Fruit fly (Drosophila melanogaster) whole organism, embryonic: ENCODE data around the gene CG43251.

Experiments
- Antp ChIP-seq: fragments of 200-800 bp; sonication (Bioruptor generic); optimal IDR thresholded peaks from 3 replicates; lab custom pipeline; 2016; ENCODE audit warnings: missing biosample characterization, missing genetic modification characterization
- B-H2 ChIP-seq: fragments of 200-800 bp; sonication (Bioruptor generic); optimal IDR thresholded peaks from 2 replicates; lab custom pipeline; 2018; ENCODE audit warnings: missing biosample characterization, mild to moderate bottlenecking, missing genetic modification characterization
- CG10147 ChIP-seq: fragments of 200-800 bp; sonication (Bioruptor generic); optimal IDR thresholded peaks from 2 replicates; lab custom pipeline; 2019; ENCODE audit warnings: missing biosample characterization, mild to moderate bottlenecking, missing genetic modification characterization, moderate library complexity
- CG1024 ChIP-seq: fragments of 200-800 bp; sonication (Bioruptor generic); IDR thresholded peaks from 2 replicates; pipeline ENCODE4 v1.3.6; 2022; ENCODE audit warnings: missing biosample characterization, missing genetic modification characterization
- CG10274 ChIP-seq: fragments of 200-800 bp; sonication (Bioruptor generic); optimal IDR thresholded peaks from 3 replicates; lab custom pipeline; 2017; ENCODE audit warnings: missing biosample characterization, mild to moderate bottlenecking, missing genetic modification characterization
- CG10462 ChIP-seq: fragments of 200-800 bp; sonication (Bioruptor generic); optimal IDR thresholded peaks from 2 replicates; lab custom pipeline; 2016; ENCODE audit warnings: missing biosample characterization, missing genetic modification characterization
- CG11247 ChIP-seq: fragments of 200-800 bp; sonication (Bioruptor generic); IDR thresholded peaks from 2 replicates; pipeline ENCODE4 v1.3.6; 2022; ENCODE audit warnings: missing biosample characterization, missing genetic modification characterization
- CG12155 ChIP-seq: fragments of 200-800 bp; sonication (Bioruptor generic); optimal IDR thresholded peaks from 3 replicates; lab custom pipeline; 2016; ENCODE audit warnings: missing biosample characterization, missing genetic modification characterization
- CG12219 ChIP-seq: fragments of 200-800 bp; sonication (Bioruptor generic); optimal IDR thresholded peaks from 3 replicates; lab custom pipeline; 2018; ENCODE audit warnings: missing biosample characterization, mild to moderate bottlenecking, missing genetic modification characterization
- CG12744 ChIP-seq: fragments of 200-800 bp; sonication (Bioruptor generic); optimal IDR thresholded peaks from 2 replicates; lab custom pipeline; 2016; ENCODE audit warnings: missing biosample characterization, missing genetic modification characterization
- CG13624 ChIP-seq: fragments of 200-800 bp; sonication (Bioruptor generic); optimal IDR thresholded peaks from 2 replicates; lab custom pipeline; 2016; ENCODE audit warnings: missing biosample characterization, missing genetic modification characterization
- CG14441 ChIP-seq: fragments of 200-800 bp; sonication (Bioruptor generic); IDR thresholded peaks from 2 replicates; pipeline ENCODE4 v1.3.6; 2022; ENCODE audit warnings: missing biosample characterization, missing genetic modification characterization
- CG15073 ChIP-seq: fragments of 200-800 bp; sonication (Bioruptor generic); optimal IDR thresholded peaks from 2 replicates; lab custom pipeline; 2016; ENCODE audit warnings: missing biosample characterization, missing genetic modification characterization
- CG16779 ChIP-seq: fragments of 200-800 bp; sonication (Bioruptor generic); IDR thresholded peaks from 2 replicates; pipeline ENCODE4 v1.3.6; 2022; ENCODE audit warnings: missing biosample characterization, missing genetic modification characterization
- CG1832 ChIP-seq: fragments of 200-800 bp; sonication (Bioruptor generic); optimal IDR thresholded peaks from 2 replicates; lab custom pipeline; 2017; ENCODE audit warnings: missing biosample characterization, mild to moderate bottlenecking, missing genetic modification characterization, inconsistent platforms
- CG2889 ChIP-seq: fragments of 200-800 bp; sonication (Bioruptor generic); IDR thresholded peaks from 3 replicates; pipeline ENCODE4 v1.3.6; 2022; ENCODE audit warnings: missing biosample characterization, missing genetic modification characterization
- CG31388 ChIP-seq: fragments of 200-800 bp; sonication (Bioruptor generic); optimal IDR thresholded peaks from 2 replicates; lab custom pipeline; 2016; ENCODE audit warnings: missing biosample characterization, missing genetic modification characterization
- CG32767 ChIP-seq: fragments of 200-800 bp; sonication (Bioruptor generic); IDR thresholded peaks from 2 replicates; pipeline ENCODE4 v1.3.6; 2022; ENCODE audit warnings: missing biosample characterization, missing genetic modification characterization
- CG3726 ChIP-seq: fragments of 200-800 bp; sonication (Bioruptor generic); IDR thresholded peaks from 3 replicates; pipeline ENCODE4, ENCODE4 v1.3.6; 2022; ENCODE audit warnings: missing biosample characterization, missing genetic modification characterization
- CG43689 ChIP-seq: fragments of 200-800 bp; sonication (Bioruptor generic); IDR thresholded peaks from 2 replicates; pipeline ENCODE4 v1.3.6; 2022; ENCODE audit warnings: missing biosample characterization, missing genetic modification characterization
- CG4404 ChIP-seq: fragments of 200-800 bp; sonication (Bioruptor generic); IDR thresholded peaks from 2 replicates; pipeline ENCODE4 v1.3.6; 2022; ENCODE audit warnings: missing biosample characterization, missing genetic modification characterization
- CG6813 ChIP-seq: fragments of 200-800 bp; sonication (Bioruptor generic); optimal IDR thresholded peaks from 2 replicates; lab custom pipeline; 2017; ENCODE audit warnings: missing biosample characterization, missing genetic modification characterization, mild to moderate bottlenecking, moderate library complexity, missing genetic modification reagents
- CG8089 ChIP-seq: fragments of 200-800 bp; sonication (Bioruptor generic); optimal IDR thresholded peaks from 3 replicates; lab custom pipeline; 2016; ENCODE audit warnings: missing biosample characterization, missing genetic modification characterization
- CG9797 ChIP-seq: fragments of 200-800 bp; sonication (Bioruptor generic); optimal IDR thresholded peaks from 3 replicates; lab custom pipeline; 2018; ENCODE audit warnings: missing biosample characterization, mild to moderate bottlenecking, missing genetic modification characterization
- Dfd ChIP-seq, 2 experiments: fragments of >200 bp; optimal IDR thresholded peaks; 2 replicates each; lab custom pipeline; 2017; ENCODE audit warnings: missing biosample characterization in 2 of 2, missing genetic modification characterization in 2 of 2
- GATAe ChIP-seq: fragments of 200-800 bp; sonication (Bioruptor generic); conservative IDR thresholded peaks from 2 replicates; pipeline ENCODE4 v1.3.6; 2022; ENCODE audit warnings: missing biosample characterization, missing genetic modification characterization
- Gsc ChIP-seq: fragments of 200-800 bp; sonication (Bioruptor generic); IDR thresholded peaks from 2 replicates; pipeline ENCODE4 v1.3.6; 2022; ENCODE audit warnings: missing biosample characterization, missing genetic modification characterization
- Hr3 ChIP-seq: fragments of 200-800 bp; sonication (Bioruptor generic); optimal IDR thresholded peaks from 3 replicates; lab custom pipeline; 2016; ENCODE audit warnings: missing biosample characterization, missing genetic modification characterization
- Lim3 ChIP-seq: fragments of 200-800 bp; sonication (Bioruptor generic); IDR thresholded peaks from 2 replicates; pipeline ENCODE4 v1.3.6; 2022; ENCODE audit warnings: missing biosample characterization, missing genetic modification characterization
- MBD-R2 ChIP-seq: fragments of 200-800 bp; sonication (Bioruptor generic); IDR thresholded peaks from 2 replicates; pipeline ENCODE4 v1.3.6; 2022; ENCODE audit warnings: missing biosample characterization, missing genetic modification characterization
- Max ChIP-seq: fragments of 200-800 bp; sonication (Bioruptor generic); optimal IDR thresholded peaks from 2 replicates; lab custom pipeline; 2016; ENCODE audit warnings: missing biosample characterization, mild to moderate bottlenecking, missing genetic modification characterization
- Six4 ChIP-seq: fragments of 200-800 bp; sonication (Bioruptor generic); optimal IDR thresholded peaks from 2 replicates; lab custom pipeline; 2016; ENCODE audit warnings: missing biosample characterization, missing genetic modification characterization
- Sry-δ ChIP-seq: fragments of 200-800 bp; sonication (Bioruptor generic); optimal IDR thresholded peaks from 2 replicates; lab custom pipeline; 2016; ENCODE audit warnings: missing biosample characterization, missing genetic modification characterization
- Ssrp ChIP-seq: fragments of 200-800 bp; sonication (Bioruptor generic); optimal IDR thresholded peaks from 2 replicates; lab custom pipeline; 2018; ENCODE audit warnings: missing biosample characterization, mild to moderate bottlenecking, missing genetic modification characterization, moderate library complexity
- Stat92E ChIP-seq, 3 experiments: fragments of >200 bp in 2 of 3; fragments of 200-800 bp in 1 of 3; sonication (Bioruptor generic) in 1 of 3; optimal IDR thresholded peaks; 2 replicates each; lab custom pipeline; 2017 to 2019; ENCODE audit warnings: missing biosample characterization in 3 of 3, missing genetic modification characterization in 3 of 3, mild to moderate bottlenecking in 1 of 3, moderate library complexity in 1 of 3
- crc ChIP-seq: fragments of 200-800 bp; sonication (Bioruptor generic); optimal IDR thresholded peaks from 2 replicates; lab custom pipeline; 2016; ENCODE audit warnings: missing biosample characterization, missing genetic modification characterization
- crol ChIP-seq: fragments of 200-800 bp; sonication (Bioruptor generic); IDR thresholded peaks from 2 replicates; pipeline ENCODE4 v1.3.6; 2022; ENCODE audit warnings: missing biosample characterization, missing genetic modification characterization
- dimm ChIP-seq: fragments of 200-800 bp; sonication (Bioruptor generic); IDR thresholded peaks from 2 replicates; pipeline ENCODE4 v1.3.6; 2022; ENCODE audit warnings: missing biosample characterization, missing genetic modification characterization
- esg ChIP-seq: fragments of 200-800 bp; sonication (Bioruptor generic); conservative IDR thresholded peaks from 2 replicates; pipeline ENCODE4 v1.3.6; 2022; ENCODE audit warnings: missing biosample characterization, missing genetic modification characterization
- eyg ChIP-seq: fragments of 200-800 bp; sonication (Bioruptor generic); optimal IDR thresholded peaks from 3 replicates; lab custom pipeline; 2016; ENCODE audit warnings: missing biosample characterization, missing genetic modification characterization
- fd102C ChIP-seq: fragments of 200-800 bp; sonication (Bioruptor generic); optimal IDR thresholded peaks from 2 replicates; lab custom pipeline; 2018; ENCODE audit warnings: missing biosample characterization, mild to moderate bottlenecking, missing genetic modification characterization, moderate library complexity
- fd3F ChIP-seq: fragments of 200-800 bp; sonication (Bioruptor generic); optimal IDR thresholded peaks from 2 replicates; lab custom pipeline; 2018; ENCODE audit warnings: missing biosample characterization, mild to moderate bottlenecking, missing genetic modification characterization, moderate library complexity
- fu2 ChIP-seq: fragments of 200-800 bp; sonication (Bioruptor generic); optimal IDR thresholded peaks from 2 replicates; lab custom pipeline; 2016; ENCODE audit warnings: missing biosample characterization, missing genetic modification characterization
- jigr1 ChIP-seq: fragments of 200-800 bp; sonication (Bioruptor generic); IDR thresholded peaks from 3 replicates; pipeline ENCODE4 v1.3.6; 2022; ENCODE audit warnings: missing biosample characterization, missing genetic modification characterization
- lola ChIP-seq, 3 experiments: fragments of >200 bp in 2 of 3; fragments of 200-800 bp in 1 of 3; sonication (Bioruptor generic) in 1 of 3; optimal IDR thresholded peaks; 2 replicates each; lab custom pipeline; 2017 to 2019; ENCODE audit warnings: missing biosample characterization in 3 of 3, missing genetic modification characterization in 3 of 3, mild to moderate bottlenecking in 1 of 3, moderate library complexity in 1 of 3
- luna ChIP-seq: fragments of 200-800 bp; sonication (Bioruptor generic); optimal IDR thresholded peaks from 2 replicates; lab custom pipeline; 2016; ENCODE audit warnings: missing biosample characterization, missing genetic modification characterization
- slou ChIP-seq: fragments of 200-800 bp; sonication (Bioruptor generic); optimal IDR thresholded peaks from 3 replicates; lab custom pipeline; 2016; ENCODE audit warnings: missing biosample characterization, missing genetic modification characterization
- sna ChIP-seq: fragments of 200-800 bp; sonication (Bioruptor generic); IDR thresholded peaks from 2 replicates; pipeline ENCODE4 v1.3.6; 2022; ENCODE audit warnings: missing biosample characterization, missing genetic modification characterization; ENCODE audit not compliant: partially characterized antibody
- vnd ChIP-seq: fragments of 200-800 bp; sonication (Bioruptor generic); IDR thresholded peaks from 3 replicates; pipeline ENCODE4 v1.3.6; 2022; ENCODE audit warnings: missing biosample characterization, missing genetic modification characterization; ENCODE audit not compliant: partially characterized antibody
- wor ChIP-seq: fragments of 200-800 bp; sonication (Bioruptor generic); IDR thresholded peaks from 2 replicates; pipeline ENCODE4 v1.3.6; 2022; ENCODE audit warnings: missing biosample characterization, missing genetic modification characterization
- z ChIP-seq: fragments of 200-800 bp; sonication (Bioruptor generic); IDR thresholded peaks from 3 replicates; pipeline ENCODE4 v1.3.6; 2022; ENCODE audit warnings: missing biosample characterization, missing genetic modification characterization

CG43251 gene

DNA sequence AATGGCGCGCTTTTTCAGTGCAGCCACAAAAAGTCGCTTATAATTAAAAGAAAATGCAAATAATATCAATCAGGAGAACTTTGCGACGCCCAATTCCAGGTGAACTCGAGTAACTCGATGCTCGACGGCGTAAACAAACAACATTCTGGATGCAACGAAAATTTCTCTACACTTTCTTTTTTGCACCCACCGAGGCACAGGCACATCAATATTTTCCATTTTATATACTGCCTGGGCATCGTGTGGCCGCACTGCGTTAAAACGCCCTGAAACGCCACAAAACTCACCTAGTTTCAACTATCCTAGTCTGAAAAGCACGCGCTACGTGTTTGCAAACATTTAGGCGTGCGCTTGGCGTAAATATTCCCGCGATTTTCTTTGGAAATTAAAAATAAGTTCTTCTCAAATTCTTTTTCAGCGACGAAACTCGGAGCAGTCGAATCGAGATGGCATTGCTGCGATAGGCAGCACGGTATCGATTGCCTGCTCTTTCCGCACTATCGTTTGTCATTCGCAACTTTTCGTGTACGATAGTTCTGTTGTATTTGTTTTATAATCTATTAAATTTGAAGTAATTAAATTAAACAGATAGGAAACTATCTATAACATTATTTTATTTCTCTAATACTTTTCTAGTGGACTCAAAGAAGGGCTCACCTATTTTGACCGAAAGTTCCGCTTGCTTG lies 27.2 kb downstream of the CG43251 start, which contains the start of gene Pcif1 (continued):
- peak; percentile 29 for TF ChIP-seq B-H2 (GFP tag; lab: Kevin White, UChicago)
- no peak for TF ChIP-seq fd102C (GFP tag; lab: Kevin White, UChicago)
- TF ChIP-seq CG4404 (GFP tag; lab: Robert Waterston, UW) = no peak
- no peak for TF ChIP-seq CG12744 (GFP tag; lab: Kevin White, UChicago)
- TF ChIP-seq CG15073 (GFP tag; lab: Kevin White, UChicago) = no peak
- no peak for TF ChIP-seq jigr1 (GFP tag; lab: Robert Waterston, UW)
- TF ChIP-seq CG9797 = peak; percentile 52
- TF ChIP-seq Lim3 (GFP tag; lab: Robert Waterston, UW) = no peak
- TF ChIP-seq vnd = peak; percentile 99
- TF ChIP-seq slou (GFP tag; lab: Kevin White, UChicago) = no peak
- TF ChIP-seq CG13624 (GFP tag; lab: Kevin White, UChicago) = no peak
- no peak for TF ChIP-seq CG2889 (GFP tag; lab: Robert Waterston, UW)
- TF ChIP-seq esg (GFP tag; lab: Robert Waterston, UW) = no peak
- TF ChIP-seq CG12155 (GFP tag; lab: Kevin White, UChicago) = no peak
- no peak for TF ChIP-seq Max (GFP tag; lab: Kevin White, UChicago)
- peak; percentile 97 for TF ChIP-seq sna
- peak; percentile 95 for TF ChIP-seq Sry-δ
- TF ChIP-seq eyg (GFP tag; lab: Kevin White, UChicago) = no peak
- TF ChIP-seq CG8089 = no peak
- no peak for TF ChIP-seq CG10274 (GFP tag; lab: Kevin White, UChicago)
- TF ChIP-seq z (GFP tag; lab: Robert Waterston, UW) = no peak
- TF ChIP-seq CG1024 (GFP tag; lab: Robert Waterston, UW) = no peak
- no peak for TF ChIP-seq CG6813 (GFP tag; lab: Kevin White, UChicago)
- TF ChIP-seq CG10462 (GFP tag; lab: Kevin White, UChicago) = no peak
- TF ChIP-seq CG14441 (GFP tag; lab: Robert Waterston, UW) = peak; percentile 28; the same call in 1 of the 2 replicates
- no peak for TF ChIP-seq Hr3 (GFP tag; lab: Kevin White, UChicago)
- TF ChIP-seq GATAe (GFP tag; lab: Robert Waterston, UW) = no peak
- peak; percentile 63 for TF ChIP-seq CG32767 (GFP tag; lab: Robert Waterston, UW)
- TF ChIP-seq CG12219 (GFP tag; lab: Kevin White, UChicago) = peak; percentile 5
- TF ChIP-seq CG11247 (GFP tag; lab: Robert Waterston, UW) = no peak
- TF ChIP-seq CG10147 = no peak
- TF ChIP-seq Antp (GFP tag; lab: Kevin White, UChicago) = no peak
- TF ChIP-seq MBD-R2 (GFP tag; lab: Robert Waterston, UW) = peak; percentile 66
- TF ChIP-seq Gsc (GFP tag; lab: Robert Waterston, UW) = no peak
- no peak for TF ChIP-seq crc (GFP tag; lab: Kevin White, UChicago)
- TF ChIP-seq luna (GFP tag; lab: Kevin White, UChicago) = no peak
- TF ChIP-seq Ssrp = no peak
- no peak for TF ChIP-seq fu2 (GFP tag; lab: Kevin White, UChicago)
- no peak for TF ChIP-seq Dfd (GFP tag; optimal IDR thresholded peaks at IDR 0.05; lab: Kevin White, UChicago)
- no peak for TF ChIP-seq Six4 (GFP tag; lab: Kevin White, UChicago)
- no peak for TF ChIP-seq Stat92E (GFP tag; optimal IDR thresholded peaks at IDR 0.05; lab: Kevin White, UChicago)
- no peak for TF ChIP-seq dimm (GFP tag; lab: Robert Waterston, UW)
- TF ChIP-seq CG43689 (GFP tag; lab: Robert Waterston, UW) = no peak
- TF ChIP-seq fd3F = no peak
- no peak for TF ChIP-seq wor (GFP tag; lab: Robert Waterston, UW)
- no peak for TF ChIP-seq crol
- TF ChIP-seq CG3726 (GFP tag; lab: Robert Waterston, UW) = no peak
- TF ChIP-seq CG16779 = no peak
- no peak for TF ChIP-seq lola (GFP tag; optimal IDR thresholded peaks at IDR 0.05; lab: Kevin White, UChicago)
- no peak for TF ChIP-seq CG31388 (GFP tag; lab: Kevin White, UChicago)
- no peak for TF ChIP-seq CG1832 (GFP tag; lab: Kevin White, UChicago)
